Fruit fly (Drosophila melanogaster) whole organism, embryonic: ENCODE results near the gene CG17343.
A peak's percentile ranks its signal among the peaks of the same experiment; 100 is the strongest.

Experiments used
- CG13775 ChIP-seq: fragments of 200-800 bp; sonication (Bioruptor generic); optimal IDR thresholded peaks from 3 replicates; lab custom pipeline; 2017; ENCODE audit warnings: missing biosample characterization, mild to moderate bottlenecking, missing genetic modification characterization
- CG17328 ChIP-seq: fragments of 200-800 bp; sonication (Bioruptor generic); IDR thresholded peaks from 2 replicates; pipeline ENCODE4 v1.3.6; 2022; ENCODE audit warnings: missing biosample characterization, missing genetic modification characterization
- CG8478 ChIP-seq: fragments of >200 bp; optimal IDR thresholded peaks from 2 replicates; lab custom pipeline; 2018
- HHEX ChIP-seq: fragments of 200-800 bp; sonication (Bioruptor generic); optimal IDR thresholded peaks from 3 replicates; lab custom pipeline; 2017; ENCODE audit warnings: missing biosample characterization, mild to moderate bottlenecking, missing genetic modification characterization, missing genetic modification reagents
- Hey ChIP-seq: fragments of 200-800 bp; sonication (Bioruptor generic); optimal IDR thresholded peaks from 3 replicates; lab custom pipeline; 2018; ENCODE audit warnings: missing biosample characterization, mild to moderate bottlenecking, missing genetic modification characterization
- PHDP ChIP-seq: fragments of 200-800 bp; sonication (Bioruptor generic); optimal IDR thresholded peaks from 3 replicates; lab custom pipeline; 2018; ENCODE audit warnings: missing biosample characterization, mild to moderate bottlenecking, missing genetic modification characterization, moderate library complexity
- Sry-β ChIP-seq: fragments of 200-800 bp; sonication (Bioruptor generic); optimal IDR thresholded peaks from 2 replicates; lab custom pipeline; 2018; ENCODE audit warnings: missing biosample characterization, mild to moderate bottlenecking, missing genetic modification characterization, moderate library complexity
- Xbp1 ChIP-seq: fragments of 200-800 bp; sonication (Bioruptor generic); optimal IDR thresholded peaks from 3 replicates; lab custom pipeline; 2016; ENCODE audit warnings: missing biosample characterization, mild to moderate bottlenecking, missing genetic modification characterization
- chn ChIP-seq: fragments of 200-800 bp; sonication (Bioruptor generic); optimal IDR thresholded peaks from 2 replicates; lab custom pipeline; 2016; ENCODE audit warnings: missing biosample characterization, missing genetic modification characterization
- jumu ChIP-seq: fragments of 200-800 bp; sonication (Bioruptor generic); optimal IDR thresholded peaks from 3 replicates; lab custom pipeline; 2016; ENCODE audit warnings: missing biosample characterization, missing genetic modification characterization
- slp2 ChIP-seq: fragments of 200-800 bp; sonication (Bioruptor generic); optimal IDR thresholded peaks from 2 replicates; lab custom pipeline; 2016; ENCODE audit warnings: missing biosample characterization, missing genetic modification characterization
- vvl ChIP-seq: fragments of 200-800 bp; sonication (Bioruptor generic); IDR thresholded peaks from 2 replicates; pipeline ENCODE4 v1.3.6; 2022; ENCODE audit warnings: missing biosample characterization, missing genetic modification characterization

DNA sequence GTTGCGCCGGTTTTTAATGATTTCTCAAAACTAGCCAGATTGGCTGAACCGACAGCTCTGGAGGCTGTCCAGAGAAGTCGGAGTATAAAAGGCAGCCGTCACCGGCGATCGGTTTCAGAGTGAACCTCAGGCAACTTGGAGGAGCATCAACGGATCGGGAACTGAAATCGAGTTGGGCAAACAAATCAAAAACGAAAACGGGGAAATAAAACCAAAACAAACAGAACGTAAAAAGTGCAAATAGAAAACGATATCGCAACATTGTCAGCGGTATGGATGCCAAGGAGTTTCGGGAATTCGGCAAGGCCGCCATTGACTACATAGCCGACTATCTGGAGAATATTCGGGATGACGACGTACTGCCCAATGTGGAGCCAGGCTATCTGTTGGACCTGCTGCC is 47.0 kb downstream of the CG17343 start:
- TF ChIP-seq slp2 (GFP tag; lab: Kevin White, UChicago): no peak
- no peak for TF ChIP-seq jumu
- TF ChIP-seq Xbp1: no peak
- peak; percentile 75 for TF ChIP-seq Sry-β (GFP tag; lab: Kevin White, UChicago)
- no peak for TF ChIP-seq HHEX (GFP tag; lab: Kevin White, UChicago)
- no peak for TF ChIP-seq chn (GFP tag; lab: Kevin White, UChicago)
- TF ChIP-seq CG17328: no peak
- TF ChIP-seq vvl (GFP tag; lab: Robert Waterston, UW): no peak
- no peak for TF ChIP-seq PHDP (tag; lab: Kevin White, UChicago)
- TF ChIP-seq Hey (tag; lab: Kevin White, UChicago): no peak
- no peak for TF ChIP-seq CG13775
- no peak for TF ChIP-seq CG8478 (lab: Kevin White, UChicago)
